Fruit fly (Drosophila melanogaster): ENCODE measurements around the gene Mur2B.

DNA sequence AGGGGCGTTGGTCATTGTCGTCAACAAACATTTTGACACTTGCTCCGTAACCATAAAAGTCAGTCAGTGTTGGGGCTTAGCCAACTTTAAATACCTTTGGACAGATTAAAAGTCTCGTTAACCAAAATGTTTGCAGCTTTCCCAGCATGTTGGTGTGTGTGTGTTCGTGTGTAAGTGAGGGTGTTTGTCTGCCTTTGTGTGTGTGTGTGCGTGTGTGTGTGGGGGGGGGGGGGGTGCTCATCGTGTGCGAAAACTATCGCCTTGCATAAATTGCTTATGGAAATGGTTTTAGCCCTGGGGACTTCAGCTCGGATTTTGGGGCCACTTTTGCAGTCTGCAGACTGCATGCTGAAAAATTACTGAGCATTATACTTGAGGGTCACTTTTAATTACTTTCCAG is 46.3 kb upstream of the Mur2B start:
- TF ChIP-seq CG8478 (optimal IDR thresholded peaks at IDR 0.05) (no peak), EcR (GFP tag; optimal IDR thresholded peaks at IDR 0.05) (no peak), psq (optimal IDR thresholded peaks at IDR 0.05) (no peak), Dll (optimal IDR thresholded peaks at IDR 0.05) (no peak), usp (GFP tag; optimal IDR thresholded peaks at IDR 0.05) (no peak), pan (optimal IDR thresholded peaks at IDR 0.05) (no peak)
